Fruit fly (Drosophila melanogaster) Kc167 (cell line): ENCODE measurements around the gene Gr5a.

Experiments used
- h ChIP-seq: fragments of >200 bp; optimal IDR thresholded peaks from 3 replicates; lab custom pipeline; 2018; ENCODE audit warnings: missing external identifiers
- insv ChIP-seq: fragments of >200 bp; optimal IDR thresholded peaks from 3 replicates; lab custom pipeline; 2018; ENCODE audit warnings: missing external identifiers
- psq ChIP-seq: fragments of >200 bp; optimal IDR thresholded peaks from 2 replicates; lab custom pipeline; 2017; ENCODE audit warnings: missing external identifiers
- ttk ChIP-seq: sonication (Bioruptor generic); optimal IDR thresholded peaks from 2 replicates; lab custom pipeline; 2017; ENCODE audit warnings: missing external identifiers

DNA sequence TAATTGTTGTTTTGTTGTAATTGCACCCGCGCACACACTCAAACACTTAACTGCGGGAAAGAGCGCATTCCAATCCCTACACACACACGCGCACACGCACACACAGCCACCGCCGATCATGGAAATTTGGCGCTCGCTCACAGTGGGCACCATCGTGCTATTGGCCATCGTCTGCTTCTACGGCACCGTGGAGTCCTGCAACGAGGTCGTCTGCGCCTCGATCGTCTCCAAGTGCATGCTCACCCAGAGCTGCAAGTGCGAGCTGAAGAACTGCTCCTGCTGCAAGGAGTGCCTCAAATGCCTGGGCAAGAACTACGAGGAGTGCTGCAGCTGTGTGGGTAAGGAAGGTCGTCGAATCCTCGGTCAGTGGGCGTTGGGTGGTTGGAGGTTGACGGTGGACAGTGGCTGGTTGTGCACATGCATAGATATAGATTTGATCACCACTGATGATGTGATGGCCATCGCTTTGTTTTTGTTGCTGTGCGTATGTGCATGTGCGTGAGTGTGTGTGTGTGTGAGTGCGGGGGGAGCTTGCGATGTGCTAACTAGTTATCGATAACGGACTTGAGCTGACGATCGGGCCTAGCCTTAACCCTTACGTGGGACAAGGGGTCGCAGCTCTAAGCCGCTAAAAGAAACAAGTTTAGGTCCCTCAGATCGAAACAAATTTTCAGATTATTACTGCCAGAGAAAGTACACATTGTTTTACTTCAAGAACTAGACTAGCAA lies 10.4 kb downstream of the Gr5a start:
- TF ChIP-seq psq (lab: Kevin White, UChicago) (no peak), insv (lab: Kevin White, UChicago) (no peak), h (lab: Kevin White, UChicago) (no peak), ttk (lab: Kevin White, UChicago) (no peak)
